Worm (Caenorhabditis elegans) whole organism, L3 larva: ENCODE results near the gene R09H3.2.

Experiments used
- R02D3.7 ChIP-seq: fragments of 150-350 bp; optimal IDR thresholded peaks from 2 replicates; lab custom pipeline; 2014; ENCODE audit warnings: missing biosample characterization, missing genetic modification characterization
- ZK546.5 ChIP-seq: sonication (generic microtip); optimal IDR thresholded peaks from 2 replicates; lab custom pipeline; 2017; ENCODE audit warnings: missing biosample characterization, missing genetic modification characterization
- aly-2 ChIP-seq: fragments of 150-350 bp; optimal IDR thresholded peaks from 2 replicates; lab custom pipeline; 2014; ENCODE audit warnings: missing biosample characterization, missing genetic modification characterization
- ama-1 ChIP-seq: fragments of 150-350 bp; optimal IDR thresholded peaks from 2 replicates; lab custom pipeline; 2018
- ceh-16 ChIP-seq: sonication (generic microtip); optimal IDR thresholded peaks from 2 replicates; lab custom pipeline; 2017; ENCODE audit warnings: missing biosample characterization, missing genetic modification characterization
- ceh-28 ChIP-seq: fragments of 150-350 bp; optimal IDR thresholded peaks from 2 replicates; lab custom pipeline; 2014; ENCODE audit warnings: missing biosample characterization, missing genetic modification reagents, missing genetic modification characterization
- ceh-9 ChIP-seq: sonication (generic microtip); optimal IDR thresholded peaks from 2 replicates; lab custom pipeline; 2018; ENCODE audit warnings: missing biosample characterization, missing genetic modification characterization
- daf-12 ChIP-seq: fragments of 150-350 bp; optimal IDR thresholded peaks from 2 replicates; lab custom pipeline; 2014; ENCODE audit warnings: missing biosample characterization, missing genetic modification reagents, missing genetic modification characterization
- egl-27 ChIP-seq: sonication (generic microtip); optimal IDR thresholded peaks from 4 replicates; lab custom pipeline; 2017; ENCODE audit warnings: missing biosample characterization, missing genetic modification reagents, missing genetic modification characterization
- egl-5 ChIP-seq: fragments of 150-350 bp; optimal IDR thresholded peaks from 2 replicates; lab custom pipeline; 2017; ENCODE audit warnings: missing biosample characterization, missing genetic modification reagents, missing genetic modification characterization, inconsistent platforms
- elt-1 ChIP-seq: fragments of 150-350 bp; optimal IDR thresholded peaks from 2 replicates; lab custom pipeline; 2014; ENCODE audit warnings: missing biosample characterization, missing genetic modification characterization
- elt-2 ChIP-seq: sonication (generic microtip); optimal IDR thresholded peaks from 2 replicates; lab custom pipeline; 2016; ENCODE audit warnings: missing genetic modification reagents, mild to moderate bottlenecking, missing genetic modification characterization, missing compliant biosample characterization
- fkh-10 ChIP-seq: sonication (generic microtip); optimal IDR thresholded peaks from 2 replicates; lab custom pipeline; 2017; ENCODE audit warnings: missing biosample characterization, missing genetic modification reagents, missing genetic modification characterization
- fkh-2 ChIP-seq: fragments of 150-350 bp; optimal IDR thresholded peaks from 2 replicates; lab custom pipeline; 2014; ENCODE audit warnings: missing biosample characterization, missing genetic modification reagents, missing genetic modification characterization
- fos-1 ChIP-seq: fragments of 150-350 bp; optimal IDR thresholded peaks from 2 replicates; lab custom pipeline; 2014; ENCODE audit warnings: missing biosample characterization, missing genetic modification characterization
- hmg-11 ChIP-seq: sonication (generic microtip); optimal IDR thresholded peaks from 2 replicates; lab custom pipeline; 2016; ENCODE audit warnings: missing genetic modification characterization, missing compliant biosample characterization
- jun-1 ChIP-seq: fragments of 150-350 bp; optimal IDR thresholded peaks from 2 replicates; lab custom pipeline; 2014; ENCODE audit warnings: missing biosample characterization, missing genetic modification reagents, missing genetic modification characterization
- lin-15B ChIP-seq: fragments of 150-350 bp; optimal IDR thresholded peaks from 2 replicates; lab custom pipeline; 2014; ENCODE audit warnings: missing biosample characterization, missing genetic modification characterization
- lin-39 ChIP-seq: fragments of 150-350 bp; optimal IDR thresholded peaks from 2 replicates; lab custom pipeline; 2018; ENCODE audit warnings: missing biosample characterization, missing genetic modification reagents, missing genetic modification characterization
- lsy-12 ChIP-seq: sonication (generic microtip); optimal IDR thresholded peaks from 2 replicates; lab custom pipeline; 2016; ENCODE audit warnings: mild to moderate bottlenecking, missing genetic modification characterization, missing compliant biosample characterization
- mml-1 ChIP-seq: fragments of 150-350 bp; sonication (generic microtip); optimal IDR thresholded peaks from 3 replicates; lab custom pipeline; 2014; ENCODE audit warnings: missing biosample characterization, missing genetic modification characterization
- nfya-1 ChIP-seq: sonication (generic microtip); optimal IDR thresholded peaks from 2 replicates; lab custom pipeline; 2017; ENCODE audit warnings: missing genetic modification characterization, mild to moderate bottlenecking, missing compliant biosample characterization, antibody characterized with exemption, moderate library complexity; ENCODE audit not compliant: insufficient read depth
- nhr-11 ChIP-seq: fragments of 150-350 bp; optimal IDR thresholded peaks from 2 replicates; lab custom pipeline; 2014; ENCODE audit warnings: missing biosample characterization, missing genetic modification characterization
- nhr-237 ChIP-seq: fragments of 150-350 bp; optimal IDR thresholded peaks from 2 replicates; lab custom pipeline; 2014; ENCODE audit warnings: missing biosample characterization, missing genetic modification characterization
- nhr-28 ChIP-seq: fragments of 150-350 bp; optimal IDR thresholded peaks from 2 replicates; lab custom pipeline; 2014; ENCODE audit warnings: missing biosample characterization, missing genetic modification characterization
- nhr-67 ChIP-seq: fragments of 150-350 bp; optimal IDR thresholded peaks from 2 replicates; lab custom pipeline; 2014; ENCODE audit warnings: missing biosample characterization, missing genetic modification characterization
- nhr-76 ChIP-seq: fragments of 150-350 bp; sonication (generic microtip); optimal IDR thresholded peaks from 5 replicates; lab custom pipeline; 2014; ENCODE audit warnings: missing biosample characterization, missing genetic modification characterization
- nhr-77 ChIP-seq: fragments of 150-350 bp; optimal IDR thresholded peaks from 2 replicates; lab custom pipeline; 2014; ENCODE audit warnings: missing biosample characterization, missing genetic modification characterization
- pqm-1 ChIP-seq: fragments of 150-350 bp; optimal IDR thresholded peaks from 2 replicates; lab custom pipeline; 2017; ENCODE audit warnings: missing biosample characterization, missing genetic modification characterization, inconsistent platforms
- sea-2 ChIP-seq: fragments of 150-350 bp; sonication (generic microtip); optimal IDR thresholded peaks from 4 replicates; lab custom pipeline; 2014; ENCODE audit warnings: missing biosample characterization, missing genetic modification reagents, missing genetic modification characterization
- skn-1 ChIP-seq: fragments of 150-350 bp; optimal IDR thresholded peaks from 2 replicates; lab custom pipeline; 2014; ENCODE audit warnings: missing biosample characterization, missing genetic modification characterization
- tbx-2 ChIP-seq: sonication (generic microtip); optimal IDR thresholded peaks from 2 replicates; lab custom pipeline; 2016; ENCODE audit warnings: mild to moderate bottlenecking, missing genetic modification characterization, missing compliant biosample characterization
- unc-62 ChIP-seq: fragments of 150-350 bp; sonication (generic microtip); optimal IDR thresholded peaks from 4 replicates; lab custom pipeline; 2014; ENCODE audit warnings: missing biosample characterization, missing genetic modification reagents, missing genetic modification characterization
- zag-1 ChIP-seq: fragments of 150-350 bp; optimal IDR thresholded peaks from 2 replicates; lab custom pipeline; 2014; ENCODE audit warnings: missing biosample characterization, missing genetic modification characterization
- ztf-11 ChIP-seq: fragments of 150-350 bp; optimal IDR thresholded peaks from 2 replicates; lab custom pipeline; 2014; ENCODE audit warnings: missing biosample characterization, missing genetic modification characterization

The R09H3.2 gene

ce11 chrX:1664925-1665324 is at the start of gene R09H3.2:
R09H3.2 (minus strand) TSS chrX:1665025.
- TF ChIP-seq skn-1 (tag; lab: Kevin White, UChicago), result no peak
- TF ChIP-seq egl-27, result no peak
- TF ChIP-seq fos-1 (tag; lab: Kevin White, UChicago), result no peak
- TF ChIP-seq ztf-11 (tag; lab: Kevin White, UChicago), result no peak
- TF ChIP-seq nhr-77 (tag; lab: Kevin White, UChicago), result no peak
- TF ChIP-seq fkh-2 (tag; lab: Kevin White, UChicago), result no peak
- TF ChIP-seq lsy-12 (tag; lab: Kevin White, UChicago), result no peak
- no peak for TF ChIP-seq nhr-76 (tag; lab: Kevin White, UChicago)
- no peak for TF ChIP-seq nfya-1
- TF ChIP-seq hmg-11 (tag; lab: Kevin White, UChicago), result no peak
- no peak for TF ChIP-seq ceh-28
- TF ChIP-seq jun-1 (tag; lab: Kevin White, UChicago), result no peak
- no peak for TF ChIP-seq ceh-9 (tag; lab: Kevin White, UChicago)
- no peak for TF ChIP-seq ama-1 (lab: Kevin White, UChicago)
- no peak for TF ChIP-seq nhr-28 (tag; lab: Kevin White, UChicago)
- no peak for TF ChIP-seq tbx-2 (tag; lab: Kevin White, UChicago)
- no peak for TF ChIP-seq R02D3.7 (tag; lab: Kevin White, UChicago)
- TF ChIP-seq elt-2 (tag; lab: Kevin White, UChicago), result no peak

ce11 chrX:1712538-1712937 is 47.7 kb upstream of the R09H3.2 start, which contains the start of gene fbxa-52:
fbxa-52 (minus strand) TSS chrX:1712638.
- TF ChIP-seq ZK546.5 (tag; lab: Kevin White, UChicago) (no peak), unc-62 (GFP tag; lab: Kevin White, UChicago) (no peak), egl-27 (no peak), fkh-10 (GFP tag; lab: Kevin White, UChicago) (no peak), aly-2 (no peak), elt-1 (tag; lab: Kevin White, UChicago) (no peak), nfya-1 (no peak)

ce11 chrX:1706538-1706937 is 41.7 kb upstream of the R09H3.2 start, which contains the start of gene F07G6.5:
F07G6.5 (minus strand) TSS chrX:1706638.
- TF ChIP-seq lsy-12 (tag; lab: Kevin White, UChicago), result no peak
- TF ChIP-seq lin-39, result no peak
- TF ChIP-seq mml-1 (tag; lab: Kevin White, UChicago), result no peak
- no peak for TF ChIP-seq ZK546.5 (tag; lab: Kevin White, UChicago)
- TF ChIP-seq R02D3.7 (tag; lab: Kevin White, UChicago), result no peak
- no peak for TF ChIP-seq nhr-237 (tag; lab: Kevin White, UChicago)
- TF ChIP-seq daf-12 (tag; lab: Kevin White, UChicago), result no peak
- TF ChIP-seq zag-1 (tag; lab: Kevin White, UChicago), result no peak
- no peak for TF ChIP-seq nhr-77 (tag; lab: Kevin White, UChicago)
- no peak for TF ChIP-seq fkh-2 (tag; lab: Kevin White, UChicago)
- no peak for TF ChIP-seq ztf-11 (tag; lab: Kevin White, UChicago)
- TF ChIP-seq egl-27, result no peak
- TF ChIP-seq sea-2 (GFP tag; lab: Kevin White, UChicago), result no peak
- no peak for TF ChIP-seq nhr-67 (tag; lab: Kevin White, UChicago)
- TF ChIP-seq nhr-11 (tag; lab: Kevin White, UChicago), result no peak
- TF ChIP-seq tbx-2 (tag; lab: Kevin White, UChicago), result no peak
- TF ChIP-seq pqm-1 (tag; lab: Kevin White, UChicago), result no peak
- no peak for TF ChIP-seq lin-15B (tag; lab: Kevin White, UChicago)
- TF ChIP-seq, all 47 proteins: peak for 0

ce11 chrX:1703840-1704239 is 39.0 kb upstream of the R09H3.2 start, which contains the start of gene C36C9.5:
C36C9.5 (minus strand) TSS chrX:1703940.
- no peak for TF ChIP-seq ZK546.5 (tag; lab: Kevin White, UChicago)

ce11 chrX:1703049-1703448 is 38.2 kb upstream of the R09H3.2 start:
- TF ChIP-seq fkh-10 (GFP tag; lab: Kevin White, UChicago), result no peak
- no peak for TF ChIP-seq egl-5 (tag; lab: Kevin White, UChicago)
- no peak for TF ChIP-seq lin-39
- TF ChIP-seq ceh-16 (tag; lab: Kevin White, UChicago), result no peak
- TF ChIP-seq mml-1 (tag; lab: Kevin White, UChicago), result no peak
